Worm (Caenorhabditis elegans) whole organism, mixed stage, embryonic: ENCODE results near the gene C03H5.4.

Experiments
- ceh-43 ChIP-seq: fragments of 200-800 bp; sonication (Bioruptor generic); optimal IDR thresholded peaks from 2 replicates; lab custom pipeline; 2018; ENCODE audit warnings: mild to moderate bottlenecking, missing genetic modification characterization, moderate library complexity, missing compliant biosample characterization
- ces-1 ChIP-seq: fragments of 150-350 bp; optimal IDR thresholded peaks from 2 replicates; lab custom pipeline; 2014; ENCODE audit warnings: missing biosample characterization, missing genetic modification reagents, missing genetic modification characterization
- elt-1 ChIP-seq: sonication (generic microtip); optimal IDR thresholded peaks from 2 replicates; lab custom pipeline; 2017; ENCODE audit warnings: missing genetic modification characterization, mild to moderate bottlenecking, missing compliant biosample characterization, antibody characterized with exemption, moderate library complexity, borderline replicate concordance; ENCODE audit not compliant: insufficient read depth
- lsy-2 ChIP-seq: fragments of 150-350 bp; optimal IDR thresholded peaks from 2 replicates; lab custom pipeline; 2014; ENCODE audit warnings: missing biosample characterization, missing genetic modification characterization
- nhr-12 ChIP-seq: fragments of 150-350 bp; optimal IDR thresholded peaks from 2 replicates; lab custom pipeline; 2014; ENCODE audit warnings: missing biosample characterization, missing genetic modification characterization
- nhr-2 ChIP-seq: fragments of 150-350 bp; optimal IDR thresholded peaks from 2 replicates; lab custom pipeline; 2014; ENCODE audit warnings: missing biosample characterization, missing genetic modification characterization
- nhr-28 ChIP-seq: fragments of 150-350 bp; optimal IDR thresholded peaks from 2 replicates; lab custom pipeline; 2014; ENCODE audit warnings: missing biosample characterization, missing genetic modification characterization
- snpc-4 ChIP-seq: fragments of 150-350 bp; optimal IDR thresholded peaks from 2 replicates; lab custom pipeline; 2014; ENCODE audit warnings: missing biosample characterization, missing genetic modification characterization
- unc-62 ChIP-seq: fragments of 150-350 bp; optimal IDR thresholded peaks from 2 replicates; lab custom pipeline; 2014; ENCODE audit warnings: missing biosample characterization, missing genetic modification reagents, missing genetic modification characterization

DNA sequence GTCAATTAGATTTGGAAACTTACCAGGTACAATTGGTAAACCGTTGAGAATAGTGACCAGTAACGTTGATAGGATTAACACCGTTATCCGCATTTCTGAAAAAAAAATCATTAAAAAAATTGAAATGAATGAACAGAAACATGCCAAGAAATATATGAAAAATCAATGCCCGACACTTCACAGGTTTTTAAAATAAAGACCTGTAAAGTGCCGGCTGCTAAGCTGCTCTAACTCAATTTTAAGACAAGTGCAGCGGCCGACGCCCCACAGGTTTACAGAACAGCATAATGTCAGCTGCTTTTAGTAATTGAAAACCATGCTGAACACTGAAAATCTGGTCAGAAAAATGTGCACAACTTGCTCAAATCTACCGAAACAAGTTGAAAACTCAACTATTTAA lies 42.6 kb upstream of the C03H5.4 start, which contains the start of gene cbn-1:
- TF ChIP-seq snpc-4 (tag; lab: Kevin White, UChicago) (no peak), lsy-2 (tag; lab: Kevin White, UChicago) (no peak), unc-62 (no peak), nhr-28 (tag; lab: Kevin White, UChicago) (no peak), ces-1 (GFP tag; lab: Kevin White, UChicago) (no peak), elt-1 (tag; lab: Kevin White, UChicago) (no peak), nhr-2 (tag; lab: Kevin White, UChicago) (no peak), nhr-12 (no peak), ceh-43 (GFP tag; lab: Kevin White, UChicago) (no peak)
